Fruit fly (Drosophila melanogaster) whole organism, embryonic: ENCODE results near the gene Dpm1.
A peak's percentile ranks its signal among the peaks of the same experiment; 100 is the strongest.

Experiments used
- ATbp ChIP-seq: fragments of 200-800 bp; sonication (Bioruptor generic); optimal IDR thresholded peaks from 2 replicates; lab custom pipeline; 2017; ENCODE audit warnings: missing biosample characterization, mild to moderate bottlenecking, missing genetic modification characterization, missing genetic modification reagents
- B-H2 ChIP-seq: fragments of 200-800 bp; sonication (Bioruptor generic); optimal IDR thresholded peaks from 2 replicates; lab custom pipeline; 2018; ENCODE audit warnings: missing biosample characterization, mild to moderate bottlenecking, missing genetic modification characterization
- BEAF-32 ChIP-seq: fragments of 200-800 bp; sonication (Bioruptor generic); optimal IDR thresholded peaks from 3 replicates; lab custom pipeline; 2017; ENCODE audit warnings: missing biosample characterization, missing genetic modification characterization, mild to moderate bottlenecking, moderate library complexity, missing genetic modification reagents
- Blimp-1 ChIP-seq: fragments of 200-800 bp; sonication (Bioruptor generic); optimal IDR thresholded peaks from 3 replicates; lab custom pipeline; 2018; ENCODE audit warnings: missing biosample characterization, missing genetic modification characterization, mild to moderate bottlenecking, moderate library complexity, missing genetic modification reagents
- CG10267 ChIP-seq: fragments of 200-800 bp; sonication (Bioruptor generic); optimal IDR thresholded peaks from 2 replicates; lab custom pipeline; 2018; ENCODE audit warnings: missing biosample characterization, mild to moderate bottlenecking, missing genetic modification characterization, moderate library complexity
- CG11504 ChIP-seq: fragments of 200-800 bp; sonication (Bioruptor generic); optimal IDR thresholded peaks from 3 replicates; lab custom pipeline; 2019; ENCODE audit warnings: missing biosample characterization, mild to moderate bottlenecking, missing genetic modification characterization, moderate library complexity
- CG13894 ChIP-seq: fragments of 200-800 bp; sonication (Bioruptor generic); optimal IDR thresholded peaks from 3 replicates; lab custom pipeline; 2018; ENCODE audit warnings: missing biosample characterization, mild to moderate bottlenecking, missing genetic modification characterization, moderate library complexity
- CG14667 ChIP-seq: fragments of 200-800 bp; sonication (Bioruptor generic); IDR thresholded peaks from 2 replicates; pipeline ENCODE4 v1.3.6; 2022; ENCODE audit warnings: missing biosample characterization, missing genetic modification characterization
- CG14710 ChIP-seq: fragments of 200-800 bp; sonication (Bioruptor generic); optimal IDR thresholded peaks from 3 replicates; lab custom pipeline; 2019; ENCODE audit warnings: missing biosample characterization, mild to moderate bottlenecking, missing genetic modification characterization, moderate library complexity
- CG16813 ChIP-seq: fragments of 200-800 bp; sonication (Bioruptor generic); IDR thresholded peaks from 3 replicates; pipeline ENCODE4 v1.3.6; 2022; ENCODE audit warnings: missing biosample characterization, missing genetic modification characterization; ENCODE audit not compliant: partially characterized antibody
- CG17361 ChIP-seq: fragments of 200-800 bp; sonication (Bioruptor generic); IDR thresholded peaks from 3 replicates; pipeline ENCODE4 v1.3.6; 2022; ENCODE audit warnings: missing biosample characterization, missing genetic modification characterization
- CG2129 ChIP-seq: fragments of 200-800 bp; sonication (Bioruptor generic); IDR thresholded peaks from 2 replicates; pipeline ENCODE4 v1.3.6; 2022; ENCODE audit warnings: missing biosample characterization, missing genetic modification characterization; ENCODE audit not compliant: partially characterized antibody
- CG2712 ChIP-seq: fragments of 200-800 bp; optimal IDR thresholded peaks from 3 replicates; lab custom pipeline; 2019; ENCODE audit warnings: missing biosample characterization, mild to moderate bottlenecking, missing genetic modification characterization, moderate library complexity
- CG33213 ChIP-seq: fragments of 200-800 bp; sonication (Bioruptor generic); optimal IDR thresholded peaks from 3 replicates; lab custom pipeline; 2016; ENCODE audit warnings: missing biosample characterization, missing genetic modification characterization
- CG3995 ChIP-seq: fragments of 200-800 bp; sonication (Bioruptor generic); optimal IDR thresholded peaks from 3 replicates; lab custom pipeline; 2016; ENCODE audit warnings: missing biosample characterization, missing genetic modification characterization
- CG4707 ChIP-seq: fragments of 200-800 bp; sonication (Bioruptor generic); optimal IDR thresholded peaks from 2 replicates; lab custom pipeline; 2018; ENCODE audit warnings: missing biosample characterization, mild to moderate bottlenecking, missing genetic modification characterization, moderate library complexity
- CG7745 ChIP-seq: fragments of 200-800 bp; sonication (Bioruptor generic); optimal IDR thresholded peaks from 2 replicates; lab custom pipeline; 2018; ENCODE audit warnings: missing biosample characterization, mild to moderate bottlenecking, missing genetic modification characterization, moderate library complexity
- CG9437 ChIP-seq: fragments of 200-800 bp; sonication (Bioruptor generic); optimal IDR thresholded peaks from 2 replicates; lab custom pipeline; 2018; ENCODE audit warnings: missing biosample characterization, mild to moderate bottlenecking, missing genetic modification characterization
- CG9797 ChIP-seq: fragments of 200-800 bp; sonication (Bioruptor generic); optimal IDR thresholded peaks from 3 replicates; lab custom pipeline; 2018; ENCODE audit warnings: missing biosample characterization, mild to moderate bottlenecking, missing genetic modification characterization
- CG9932 ChIP-seq: fragments of 200-800 bp; sonication (Bioruptor generic); IDR thresholded peaks from 2 replicates; pipeline ENCODE4 v1.3.6; 2022; ENCODE audit warnings: missing biosample characterization, missing genetic modification characterization
- CkIIα-i1 ChIP-seq: fragments of 200-800 bp; sonication (Bioruptor generic); IDR thresholded peaks from 2 replicates; pipeline ENCODE4 v1.3.6; 2022; ENCODE audit warnings: missing biosample characterization, missing genetic modification characterization
- Dip3 ChIP-seq: fragments of 200-800 bp; sonication (Bioruptor generic); optimal IDR thresholded peaks from 3 replicates; lab custom pipeline; 2016; ENCODE audit warnings: missing biosample characterization, missing genetic modification characterization
- Doc3 ChIP-seq: fragments of 200-800 bp; sonication (Bioruptor generic); IDR thresholded peaks from 3 replicates; pipeline ENCODE4 v1.3.6; 2022; ENCODE audit warnings: missing biosample characterization, missing genetic modification characterization; ENCODE audit not compliant: partially characterized antibody
- E2f1 ChIP-seq: fragments of 200-800 bp; sonication (Bioruptor generic); IDR thresholded peaks from 2 replicates; pipeline ENCODE4 v1.3.6; 2022; ENCODE audit warnings: missing biosample characterization, missing genetic modification characterization
- Ets97D ChIP-seq: fragments of 200-800 bp; sonication (Bioruptor generic); optimal IDR thresholded peaks from 3 replicates; lab custom pipeline; 2016; ENCODE audit warnings: missing biosample characterization, missing genetic modification characterization
- Hmr ChIP-seq: fragments of 200-800 bp; sonication (Bioruptor generic); optimal IDR thresholded peaks from 3 replicates; lab custom pipeline; 2017; ENCODE audit warnings: mild to moderate bottlenecking, missing biosample characterization, missing genetic modification reagents, missing genetic modification characterization
- NC2α ChIP-seq: fragments of 200-800 bp; sonication (Bioruptor generic); optimal IDR thresholded peaks from 2 replicates; lab custom pipeline; 2016; ENCODE audit warnings: missing biosample characterization, missing genetic modification characterization
- Oli ChIP-seq: fragments of 200-800 bp; sonication (Bioruptor generic); optimal IDR thresholded peaks from 2 replicates; lab custom pipeline; 2018; ENCODE audit warnings: missing biosample characterization, mild to moderate bottlenecking, missing genetic modification characterization, moderate library complexity
- Rfx ChIP-seq: fragments of 200-800 bp; sonication (Bioruptor generic); IDR thresholded peaks from 2 replicates; pipeline ENCODE4 v1.3.6; 2022; ENCODE audit warnings: missing biosample characterization, missing genetic modification characterization
- bbx ChIP-seq: fragments of 200-800 bp; sonication (Bioruptor generic); IDR thresholded peaks from 2 replicates; pipeline ENCODE4 v1.3.6; 2022; ENCODE audit warnings: missing biosample characterization, missing genetic modification characterization; ENCODE audit not compliant: partially characterized antibody
- br ChIP-seq: fragments of >200 bp; optimal IDR thresholded peaks from 2 replicates; lab custom pipeline; 2017
- cas ChIP-seq: fragments of 200-800 bp; sonication (Bioruptor generic); IDR thresholded peaks from 2 replicates; pipeline ENCODE4 v1.3.6; 2022; ENCODE audit warnings: missing biosample characterization, missing genetic modification characterization
- chif ChIP-seq, 2 experiments: fragments of 200-800 bp; sonication (Bioruptor generic); optimal IDR thresholded peaks; 3 replicates each; lab custom pipeline; 2016; ENCODE audit warnings: missing biosample characterization in 2 of 2, missing genetic modification characterization in 2 of 2
- danr ChIP-seq: fragments of 200-800 bp; sonication (Bioruptor generic); IDR thresholded peaks from 2 replicates; pipeline ENCODE4 v1.3.6; 2022; ENCODE audit warnings: missing biosample characterization, missing genetic modification characterization
- esg ChIP-seq: fragments of 200-800 bp; sonication (Bioruptor generic); conservative IDR thresholded peaks from 2 replicates; pipeline ENCODE4 v1.3.6; 2022; ENCODE audit warnings: missing biosample characterization, missing genetic modification characterization
- fd102C ChIP-seq: fragments of 200-800 bp; sonication (Bioruptor generic); optimal IDR thresholded peaks from 2 replicates; lab custom pipeline; 2018; ENCODE audit warnings: missing biosample characterization, mild to moderate bottlenecking, missing genetic modification characterization, moderate library complexity
- gcm2 ChIP-seq: fragments of 200-800 bp; sonication (Bioruptor generic); optimal IDR thresholded peaks from 2 replicates; lab custom pipeline; 2016; ENCODE audit warnings: missing biosample characterization, missing genetic modification characterization
- grn ChIP-seq: fragments of 200-800 bp; sonication (Bioruptor generic); optimal IDR thresholded peaks from 3 replicates; lab custom pipeline; 2017; ENCODE audit warnings: missing biosample characterization, missing genetic modification characterization
- gro ChIP-seq: fragments of 200-800 bp; sonication (Bioruptor generic); optimal IDR thresholded peaks from 2 replicates; lab custom pipeline; 2016; ENCODE audit warnings: missing biosample characterization, missing genetic modification characterization
- gt ChIP-seq: fragments of 200-800 bp; sonication (Bioruptor generic); IDR thresholded peaks from 2 replicates; pipeline ENCODE4 v1.3.6; 2022; ENCODE audit warnings: missing biosample characterization, missing genetic modification characterization
- her ChIP-seq: fragments of 200-800 bp; sonication (Bioruptor generic); optimal IDR thresholded peaks from 2 replicates; lab custom pipeline; 2016; ENCODE audit warnings: missing biosample characterization, missing genetic modification characterization
- hth ChIP-seq: fragments of >200 bp; optimal IDR thresholded peaks from 2 replicates; lab custom pipeline; 2017; ENCODE audit warnings: inconsistent platforms
- ind ChIP-seq: fragments of 200-800 bp; sonication (Bioruptor generic); optimal IDR thresholded peaks from 3 replicates; lab custom pipeline; 2016; ENCODE audit warnings: missing biosample characterization, missing genetic modification characterization
- onecut ChIP-seq: fragments of 200-800 bp; sonication (Bioruptor generic); IDR thresholded peaks from 2 replicates; pipeline ENCODE4 v1.3.6; 2022; ENCODE audit warnings: missing biosample characterization, missing genetic modification characterization
- phol ChIP-seq: fragments of 200-800 bp; sonication (Bioruptor generic); optimal IDR thresholded peaks from 3 replicates; lab custom pipeline; 2018; ENCODE audit warnings: missing biosample characterization, mild to moderate bottlenecking, missing genetic modification characterization, moderate library complexity
- pzg ChIP-seq: fragments of 200-800 bp; sonication (Bioruptor generic); optimal IDR thresholded peaks from 3 replicates; lab custom pipeline; 2018; ENCODE audit warnings: missing biosample characterization, mild to moderate bottlenecking, missing genetic modification characterization, moderate library complexity
- sna ChIP-seq: fragments of 200-800 bp; sonication (Bioruptor generic); IDR thresholded peaks from 2 replicates; pipeline ENCODE4 v1.3.6; 2022; ENCODE audit warnings: missing biosample characterization, missing genetic modification characterization; ENCODE audit not compliant: partially characterized antibody
- trem ChIP-seq: fragments of 200-800 bp; optimal IDR thresholded peaks from 3 replicates; lab custom pipeline; 2019; ENCODE audit warnings: missing biosample characterization, mild to moderate bottlenecking, missing genetic modification characterization, moderate library complexity
- twi ChIP-seq: fragments of 200-800 bp; optimal IDR thresholded peaks from 2 replicates; lab custom pipeline; 2019; ENCODE audit warnings: missing biosample characterization, mild to moderate bottlenecking, missing genetic modification characterization, moderate library complexity
- zf30C ChIP-seq: fragments of 200-800 bp; sonication (Bioruptor generic); optimal IDR thresholded peaks from 3 replicates; lab custom pipeline; 2018; ENCODE audit warnings: missing biosample characterization, mild to moderate bottlenecking, missing genetic modification characterization

Dpm1 gene

DNA sequence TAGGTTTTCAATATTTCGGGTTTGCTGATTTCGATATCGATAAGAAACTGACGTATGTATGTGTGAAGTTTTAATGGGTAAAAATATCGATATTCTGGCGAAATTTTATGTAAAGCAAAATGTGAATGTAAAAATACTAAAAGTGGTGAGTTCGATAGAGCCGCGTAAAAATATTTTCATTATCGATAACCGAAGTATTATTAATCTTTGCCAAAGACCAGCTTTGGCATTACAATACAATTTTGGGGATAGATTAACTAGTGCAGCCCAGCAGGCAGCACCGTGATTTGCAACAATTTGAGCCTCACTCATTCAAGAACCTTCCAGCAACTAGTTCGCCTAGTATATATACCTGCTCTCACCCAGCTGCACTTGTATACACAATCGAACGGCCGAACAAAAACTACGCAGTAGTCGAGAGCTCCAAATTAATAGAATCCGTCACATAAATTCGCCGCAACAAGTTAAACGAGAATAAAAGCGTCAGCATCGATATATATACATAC, 16.2 kb upstream of the Dpm1 start (continued):
- peak; percentile 28 for TF ChIP-seq CG13894 (tag; lab: Kevin White, UChicago)
- TF ChIP-seq danr: no peak
- no peak for TF ChIP-seq zf30C (GFP tag; lab: Kevin White, UChicago)
- TF ChIP-seq CG14667 (GFP tag; lab: Robert Waterston, UW): no peak
- peak; percentile 19 for TF ChIP-seq CG33213 (GFP tag; lab: Kevin White, UChicago)
- TF ChIP-seq B-H2 (GFP tag; lab: Kevin White, UChicago): no peak
- TF ChIP-seq sna (GFP tag; lab: Robert Waterston, UW): peak; percentile 90
- TF ChIP-seq BEAF-32: peak; percentile 81
- no peak for TF ChIP-seq br (lab: Kevin White, UChicago)
- TF ChIP-seq her: no peak
- peak; percentile 99 for TF ChIP-seq CG3995 (GFP tag; lab: Kevin White, UChicago)
- TF ChIP-seq E2f1: no peak
- peak; percentile 46 for TF ChIP-seq CG10267
- no peak for TF ChIP-seq CG17361
- no peak for TF ChIP-seq gro (GFP tag; lab: Kevin White, UChicago)
- peak; percentile 85 for TF ChIP-seq Doc3 (GFP tag; lab: Robert Waterston, UW)
- peak; percentile 49 for TF ChIP-seq trem (tag; lab: Kevin White, UChicago)
- TF ChIP-seq gt: no peak
- no peak for TF ChIP-seq CG9437
- no peak for TF ChIP-seq CG9932 (GFP tag; lab: Robert Waterston, UW)
- peak; percentile 10 for TF ChIP-seq Ets97D (GFP tag; lab: Kevin White, UChicago)
- TF ChIP-seq CG2129 (GFP tag; lab: Robert Waterston, UW): peak; percentile 62
- no peak for TF ChIP-seq ind
- TF ChIP-seq CG4707: no peak
- TF ChIP-seq Rfx (GFP tag; lab: Robert Waterston, UW): 0 out of 2 replicates have a peak, but pooled peaks have one; percentile 7
- TF ChIP-seq phol (tag; lab: Kevin White, UChicago): peak; percentile 27
- TF ChIP-seq Dip3 (GFP tag; lab: Kevin White, UChicago): no peak
- no peak for TF ChIP-seq esg
- peak; percentile 89 for TF ChIP-seq CG16813 (GFP tag; lab: Robert Waterston, UW)
- TF ChIP-seq cas: no peak
- peak; percentile 5 for TF ChIP-seq CG11504 (tag; lab: Kevin White, UChicago)
- TF ChIP-seq pzg (GFP tag; lab: Kevin White, UChicago): peak; percentile 86
- no peak for TF ChIP-seq NC2α
- no peak for TF ChIP-seq fd102C (GFP tag; lab: Kevin White, UChicago)
- peak; percentile 30 for TF ChIP-seq CG14710 (tag; lab: Kevin White, UChicago)
- no peak for TF ChIP-seq chif (GFP tag; optimal IDR thresholded peaks at IDR 0.05; lab: Kevin White, UChicago)
- no peak for TF ChIP-seq CG7745 (tag; lab: Kevin White, UChicago)
- peak; percentile 8; the same call in 1 of the 2 replicates for TF ChIP-seq onecut (GFP tag; lab: Robert Waterston, UW)
- no peak for TF ChIP-seq CkIIα-i1 (GFP tag; lab: Robert Waterston, UW)
- peak; percentile 28 for TF ChIP-seq Hmr (GFP tag; lab: Kevin White, UChicago)
- TF ChIP-seq hth: no peak
- TF ChIP-seq bbx: peak; percentile 88
- peak; percentile 62 for TF ChIP-seq grn (GFP tag; lab: Kevin White, UChicago)
- no peak for TF ChIP-seq gcm2 (GFP tag; lab: Kevin White, UChicago)
- TF ChIP-seq Blimp-1: no peak
- no peak for TF ChIP-seq Oli
- peak; percentile 7 for TF ChIP-seq CG9797 (GFP tag; lab: Kevin White, UChicago)
- TF ChIP-seq twi (tag; lab: Kevin White, UChicago): no peak
- TF ChIP-seq ATbp (GFP tag; lab: Kevin White, UChicago): no peak
- TF ChIP-seq CG2712: peak; percentile 33
